Worm (Caenorhabditis elegans): ENCODE data around the gene dct-11.

DNA sequence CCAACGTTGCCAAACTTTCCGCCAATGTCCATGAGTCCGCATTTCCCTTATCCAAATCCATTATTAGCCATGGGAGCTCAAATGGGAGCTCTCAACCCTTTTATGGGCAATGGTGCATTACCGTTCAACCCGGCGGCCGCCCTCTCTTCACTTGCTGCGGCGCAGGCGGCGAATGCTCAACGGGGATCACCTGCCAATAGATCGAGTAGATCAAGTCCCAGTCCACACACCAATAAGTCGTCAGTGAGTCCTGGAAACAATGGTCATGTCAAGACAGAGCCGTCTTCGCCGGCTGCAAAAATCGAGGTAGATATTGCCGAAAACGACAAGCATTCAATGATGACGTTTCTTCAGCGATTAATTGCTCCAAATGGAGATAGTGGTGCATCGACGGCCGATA lies 32.6 kb upstream of the dct-11 start:
- TF ChIP-seq unc-62 (GFP tag; optimal IDR thresholded peaks at IDR 0.05) (no peak), nhr-11 (tag; optimal IDR thresholded peaks at IDR 0.05) (no peak), rnt-1 (tag; optimal IDR thresholded peaks at IDR 0.05) (no peak), C04F5.9 (tag; optimal IDR thresholded peaks at IDR 0.05) (no peak)

Data from whole organism, L1 larva.